Worm (Caenorhabditis elegans): ENCODE data around the gene rib-2.

The rib-2 gene

ce11 chrIII:10730510-10730909 lies 12.1 kb upstream of the rib-2 start, which contains the start of gene tat-3:
TSS of gene tat-3 (minus strand) at chrIII:10730705.
- TF ChIP-seq ceh-82 (tag; optimal IDR thresholded peaks at IDR 0.05) (no peak), fkh-8 (tag; optimal IDR thresholded peaks at IDR 0.05) (no peak), sox-4 (tag; optimal IDR thresholded peaks at IDR 0.05) (no peak), isw-1 (GFP tag; IDR thresholded peaks at IDR 0.05) (no peak), ceh-63 (GFP tag; optimal IDR thresholded peaks at IDR 0.05) (no peak), mab-9 (GFP tag; IDR thresholded peaks at IDR 0.05) (no peak), nhr-28 (tag; optimal IDR thresholded peaks at IDR 0.05) (no peak), elt-3 (tag; optimal IDR thresholded peaks at IDR 0.05) (no peak)

ce11 chrIII:10733300-10733699 lies 9.3 kb upstream of the rib-2 start:
- TF ChIP-seq C04F5.9 (tag; optimal IDR thresholded peaks at IDR 0.05) (no peak), C34B4.2 (tag; optimal IDR thresholded peaks at IDR 0.05) (no peak), snpc-4 (tag; optimal IDR thresholded peaks at IDR 0.05) (peak; percentile 1), nhr-11 (tag; optimal IDR thresholded peaks at IDR 0.05) (no peak), nhr-47 (tag; optimal IDR thresholded peaks at IDR 0.05) (no peak)

- peak; percentile 28 for TF ChIP-seq nhr-77 (tag; optimal IDR thresholded peaks at IDR 0.05)
- no peak for TF ChIP-seq sox-4 (tag; optimal IDR thresholded peaks at IDR 0.05)
- peak; percentile 13 for TF ChIP-seq skn-1 (tag; optimal IDR thresholded peaks at IDR 0.05)
- TF ChIP-seq alr-1 (tag; optimal IDR thresholded peaks at IDR 0.05; ENCODE audit: borderline replicate concordance), result no peak
- no peak for TF ChIP-seq hlh-17 (GFP tag; optimal IDR thresholded peaks at IDR 0.05; ENCODE audit: borderline replicate concordance)
- TF ChIP-seq dpl-1 (GFP tag; optimal IDR thresholded peaks at IDR 0.05), result no peak
- TF ChIP-seq C34B4.2 (tag; optimal IDR thresholded peaks at IDR 0.05), result no peak
- peak; percentile 2 for TF ChIP-seq tbx-2 (tag; optimal IDR thresholded peaks at IDR 0.05)
- no peak for TF ChIP-seq ama-1 (optimal IDR thresholded peaks at IDR 0.05)
- no peak for TF ChIP-seq dsc-1 (tag; optimal IDR thresholded peaks at IDR 0.05)
- peak; percentile 39 for TF ChIP-seq lin-14 (GFP tag; optimal IDR thresholded peaks at IDR 0.05)
- no peak for TF ChIP-seq efl-1 (optimal IDR thresholded peaks at IDR 0.05)
- TF ChIP-seq efl-1 (GFP tag; optimal IDR thresholded peaks at IDR 0.05 in 1 of 2), result peak in 1 of 2 experiments; percentile 47
These were observed 7.9 kb upstream of the rib-2 start for ce11 chrIII:10734511-10735233.

ce11 chrIII:10736322-10736985 lies 6.2 kb upstream of the rib-2 start:
- TF ChIP-seq zag-1 (tag; optimal IDR thresholded peaks at IDR 0.05), result no peak
- TF ChIP-seq lin-35 (GFP tag; optimal IDR thresholded peaks at IDR 0.05), result peak in 1 of 2 experiments; percentile 26
- TF ChIP-seq aly-2 (tag; optimal IDR thresholded peaks at IDR 0.05), result no peak
- 0 out of 2 replicates have a peak, but pooled peaks have one; percentile 31 for TF ChIP-seq grh-1 (GFP tag; IDR thresholded peaks at IDR 0.05)
- no peak for TF ChIP-seq nhr-11 (tag; optimal IDR thresholded peaks at IDR 0.05)
- peak; percentile 11 to 35 for TF ChIP-seq efl-1 (optimal IDR thresholded peaks at IDR 0.05)
- TF ChIP-seq efl-1 (GFP tag; optimal IDR thresholded peaks at IDR 0.05 in 1 of 2), result peak in 1 of 2 experiments; percentile 33
- TF ChIP-seq nhr-90 (tag; optimal IDR thresholded peaks at IDR 0.05; ENCODE audit: poor library complexity), result no peak
- TF ChIP-seq nhr-84 (tag; optimal IDR thresholded peaks at IDR 0.05), result no peak
- TF ChIP-seq lin-15B (tag; optimal IDR thresholded peaks at IDR 0.05), result no peak
- TF ChIP-seq lin-14 (GFP tag; optimal IDR thresholded peaks at IDR 0.05), result peak; percentile 47
- TF ChIP-seq mef-2 (tag; optimal IDR thresholded peaks at IDR 0.05), result no peak
- no peak for TF ChIP-seq pqm-1 (tag; optimal IDR thresholded peaks at IDR 0.05)
- TF ChIP-seq fkh-10 (GFP tag; optimal IDR thresholded peaks at IDR 0.05), result no peak
- TF ChIP-seq dsc-1 (tag; optimal IDR thresholded peaks at IDR 0.05), result no peak
- TF ChIP-seq mdl-1 (tag; optimal IDR thresholded peaks at IDR 0.05), result no peak
- no peak for TF ChIP-seq lin-39 (tag; optimal IDR thresholded peaks at IDR 0.05)
- no peak for TF ChIP-seq aha-1 (tag; optimal IDR thresholded peaks at IDR 0.05)
- no peak for TF ChIP-seq pax-3 (tag; optimal IDR thresholded peaks at IDR 0.05)
- no peak for TF ChIP-seq unc-62 (GFP tag; optimal IDR thresholded peaks at IDR 0.05)
- TF ChIP-seq snpc-4 (tag; optimal IDR thresholded peaks at IDR 0.05), result no peak
- peak; percentile 76 for TF ChIP-seq blmp-1 (tag; optimal IDR thresholded peaks at IDR 0.05)
- TF ChIP-seq hlh-4 (tag; optimal IDR thresholded peaks at IDR 0.05), result no peak
- TF ChIP-seq mab-9 (GFP tag; IDR thresholded peaks at IDR 0.05), result no peak
- no peak for TF ChIP-seq lsy-2 (tag; optimal IDR thresholded peaks at IDR 0.05)
- TF ChIP-seq elt-3 (tag; optimal IDR thresholded peaks at IDR 0.05), result peak in 1 of 6 experiments; percentile 4
- TF ChIP-seq egl-13 (tag; optimal IDR thresholded peaks at IDR 0.05), result no peak
- peak; percentile 35 for TF ChIP-seq nhr-85 (tag)
- TF ChIP-seq sup-37 (GFP tag; optimal IDR thresholded peaks at IDR 0.05), result no peak

All from whole organism, L1 larva.